Worm (Caenorhabditis elegans) whole organism, L1 larva: Measurements from ENCODE around the gene irld-19.

ENCODE experiments used
- C16A3.4 ChIP-seq: fragments of 150-350 bp; optimal IDR thresholded peaks from 2 replicates; lab custom pipeline; 2014; ENCODE audit warnings: missing biosample characterization, missing genetic modification characterization
- aha-1 ChIP-seq: fragments of 150-350 bp; optimal IDR thresholded peaks from 2 replicates; lab custom pipeline; 2014; ENCODE audit warnings: missing biosample characterization, missing genetic modification characterization
- alr-1 ChIP-seq: fragments of 200-800 bp; sonication (Bioruptor generic); optimal IDR thresholded peaks from 2 replicates; lab custom pipeline; 2018; ENCODE audit warnings: borderline replicate concordance, mild to moderate bottlenecking, missing genetic modification characterization, missing compliant biosample characterization
- aly-2 ChIP-seq: fragments of 150-350 bp; optimal IDR thresholded peaks from 2 replicates; lab custom pipeline; 2014; ENCODE audit warnings: missing biosample characterization, missing genetic modification characterization
- blmp-1 ChIP-seq: fragments of 150-350 bp; optimal IDR thresholded peaks from 2 replicates; lab custom pipeline; 2014; ENCODE audit warnings: missing biosample characterization, missing genetic modification characterization
- ceh-88 ChIP-seq: fragments of 200-800 bp; sonication (Bioruptor generic); IDR thresholded peaks from 2 replicates; pipeline ENCODE4 v1.3.6; 2022; ENCODE audit warnings: missing genetic modification characterization, missing compliant biosample characterization
- ces-1 ChIP-seq: fragments of 150-350 bp; optimal IDR thresholded peaks from 2 replicates; lab custom pipeline; 2014; ENCODE audit warnings: missing biosample characterization, missing genetic modification reagents, missing genetic modification characterization
- dpl-1 ChIP-seq, 3 experiments: fragments of 150-350 bp in 2 of 3; sonication (generic microtip) in 1 of 3; optimal IDR thresholded peaks; 2 replicates each; lab custom pipeline; 2014 to 2017; ENCODE audit warnings: missing biosample characterization in 3 of 3, missing genetic modification characterization in 3 of 3, missing genetic modification reagents in 3 of 3
- efl-1 ChIP-seq, 4 experiments: fragments of 150-350 bp; optimal IDR thresholded peaks in 3 of 4; peaks in 1 of 4; 1 replicate in 1 of 4; 2 replicates in 3 of 4; lab custom pipeline; 2014; ENCODE audit warnings: missing biosample characterization in 2 of 4, missing genetic modification characterization in 2 of 4, missing genetic modification reagents in 2 of 4
- egl-27 ChIP-seq, 2 experiments: fragments of 150-350 bp in 1 of 2; sonication (generic microtip); optimal IDR thresholded peaks; 3 replicates each; lab custom pipeline; 2017 to 2018; ENCODE audit warnings: missing biosample characterization in 2 of 2, missing genetic modification characterization in 2 of 2, missing genetic modification reagents in 2 of 2
- ets-5 ChIP-seq: fragments of 200-800 bp; sonication (Bioruptor generic); IDR thresholded peaks from 2 replicates; pipeline ENCODE4 v1.3.6; 2022; ENCODE audit warnings: missing genetic modification characterization, missing compliant biosample characterization
- fos-1 ChIP-seq: fragments of 150-350 bp; optimal IDR thresholded peaks from 2 replicates; lab custom pipeline; 2014; ENCODE audit warnings: missing biosample characterization, missing genetic modification characterization
- hlh-17 ChIP-seq: fragments of 200-800 bp; sonication (Bioruptor generic); optimal IDR thresholded peaks from 2 replicates; lab custom pipeline; 2018; ENCODE audit warnings: missing genetic modification characterization, mild to moderate bottlenecking, missing compliant biosample characterization, moderate library complexity, borderline replicate concordance
- hlh-4 ChIP-seq: sonication (generic microtip); optimal IDR thresholded peaks from 2 replicates; lab custom pipeline; 2016; ENCODE audit warnings: mild to moderate bottlenecking, missing genetic modification characterization, missing compliant biosample characterization
- hpl-2 ChIP-seq: fragments of 150-350 bp; optimal IDR thresholded peaks from 2 replicates; lab custom pipeline; 2014; ENCODE audit warnings: missing biosample characterization, missing genetic modification reagents, missing genetic modification characterization
- lin-13 ChIP-seq: fragments of 150-350 bp; optimal IDR thresholded peaks from 2 replicates; lab custom pipeline; 2014; ENCODE audit warnings: missing biosample characterization, missing genetic modification reagents, missing genetic modification characterization
- lsy-2 ChIP-seq, 2 experiments: fragments of 150-350 bp; optimal IDR thresholded peaks; 2 replicates each; lab custom pipeline; 2014; ENCODE audit warnings: missing biosample characterization in 2 of 2, missing genetic modification characterization in 2 of 2
- mab-9 ChIP-seq: fragments of 200-800 bp; sonication (Bioruptor generic); IDR thresholded peaks from 2 replicates; pipeline ENCODE4 v1.3.6; 2022; ENCODE audit warnings: missing genetic modification reagents, missing genetic modification characterization, missing compliant biosample characterization
- nhr-11 ChIP-seq: fragments of 150-350 bp; optimal IDR thresholded peaks from 2 replicates; lab custom pipeline; 2014; ENCODE audit warnings: missing biosample characterization, missing genetic modification characterization
- nhr-12 ChIP-seq: sonication (generic microtip); optimal IDR thresholded peaks from 2 replicates; lab custom pipeline; 2017; ENCODE audit warnings: missing biosample characterization, missing genetic modification characterization
- nhr-237 ChIP-seq: fragments of 150-350 bp; optimal IDR thresholded peaks from 2 replicates; lab custom pipeline; 2014; ENCODE audit warnings: missing biosample characterization, missing genetic modification characterization
- nhr-76 ChIP-seq: sonication (generic microtip); optimal IDR thresholded peaks from 2 replicates; lab custom pipeline; 2017; ENCODE audit warnings: missing biosample characterization, missing genetic modification characterization
- nhr-90 ChIP-seq: sonication (generic microtip); optimal IDR thresholded peaks from 2 replicates; lab custom pipeline; 2016; ENCODE audit warnings: mild to moderate bottlenecking, missing genetic modification characterization, missing compliant biosample characterization; ENCODE audit not compliant: poor library complexity
- pax-3 ChIP-seq: fragments of 200-800 bp; sonication (Bioruptor generic); optimal IDR thresholded peaks from 2 replicates; lab custom pipeline; 2018; ENCODE audit warnings: mild to moderate bottlenecking, missing genetic modification characterization, moderate library complexity, missing compliant biosample characterization
- pqm-1 ChIP-seq: sonication (generic microtip); optimal IDR thresholded peaks from 3 replicates; lab custom pipeline; 2017; ENCODE audit warnings: missing biosample characterization, missing genetic modification characterization
- snpc-4 ChIP-seq: fragments of 150-350 bp; optimal IDR thresholded peaks from 2 replicates; lab custom pipeline; 2014; ENCODE audit warnings: missing biosample characterization, missing genetic modification characterization
- sup-37 ChIP-seq: fragments of 200-800 bp; sonication (Bioruptor generic); optimal IDR thresholded peaks from 2 replicates; lab custom pipeline; 2018; ENCODE audit warnings: mild to moderate bottlenecking, missing genetic modification characterization, missing compliant biosample characterization
- swsn-7 ChIP-seq: sonication (generic microtip); optimal IDR thresholded peaks from 2 replicates; lab custom pipeline; 2016; ENCODE audit warnings: missing genetic modification characterization, missing compliant biosample characterization
- tbx-2 ChIP-seq: sonication (generic microtip); optimal IDR thresholded peaks from 2 replicates; lab custom pipeline; 2016; ENCODE audit warnings: missing genetic modification characterization, missing compliant biosample characterization
- unc-130 ChIP-seq: fragments of 150-350 bp; optimal IDR thresholded peaks from 2 replicates; lab custom pipeline; 2017; ENCODE audit warnings: missing biosample characterization, missing genetic modification characterization, inconsistent platforms
- unc-30 ChIP-seq: sonication (generic microtip); optimal IDR thresholded peaks from 2 replicates; lab custom pipeline; 2017; ENCODE audit warnings: missing biosample characterization, missing genetic modification characterization
- unc-62 ChIP-seq: fragments of 150-350 bp; optimal IDR thresholded peaks from 2 replicates; lab custom pipeline; 2014; ENCODE audit warnings: missing biosample characterization, missing genetic modification reagents, missing genetic modification characterization
- unc-98 ChIP-seq: fragments of 200-800 bp; sonication (Bioruptor generic); IDR thresholded peaks from 2 replicates; pipeline ENCODE4 v1.3.6; 2022; ENCODE audit warnings: missing genetic modification characterization, missing compliant biosample characterization
- ztf-4 ChIP-seq: fragments of 150-350 bp; optimal IDR thresholded peaks from 2 replicates; lab custom pipeline; 2014; ENCODE audit warnings: missing biosample characterization, missing genetic modification characterization

The irld-19 gene

DNA sequence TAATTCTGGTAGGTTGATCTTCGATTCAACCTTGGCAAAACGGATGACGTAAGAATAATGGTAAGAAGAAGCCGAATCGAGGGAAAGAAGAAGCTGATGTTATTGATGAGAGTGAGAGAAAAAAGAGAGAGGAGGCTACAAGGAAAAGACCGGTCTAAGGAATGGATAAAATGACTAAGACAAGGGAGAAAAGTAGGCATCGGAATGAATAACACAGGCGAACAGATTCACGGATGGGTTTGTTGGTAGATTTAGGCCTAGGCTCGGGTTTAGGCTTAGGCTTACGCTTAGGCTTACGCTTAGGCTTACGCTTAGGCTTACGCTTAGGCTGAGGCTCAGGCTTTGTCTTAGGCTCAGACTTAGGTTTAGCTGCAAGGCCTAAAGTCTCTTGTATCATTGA, 34.3 kb upstream of the irld-19 start, which contains the start of gene agmo-1:
Gene agmo-1, minus strand, starts transcription at position 101 of the 400 bp plus-strand sequence.
- TF ChIP-seq nhr-90 (tag; lab: Kevin White, UChicago) (no peak), blmp-1 (tag; lab: Kevin White, UChicago) (peak; percentile 32)

- TF ChIP-seq swsn-7 (tag; lab: Kevin White, UChicago) (no peak), hpl-2 (GFP tag; lab: Kevin White, UChicago) (no peak), alr-1 (tag; lab: Kevin White, UChicago) (no peak), pax-3 (tag; lab: Kevin White, UChicago) (no peak), dpl-1 (GFP tag; optimal IDR thresholded peaks at IDR 0.05; lab: Kevin White, UChicago) (no peak), lsy-2 (tag; optimal IDR thresholded peaks at IDR 0.05; lab: Kevin White, UChicago) (no peak), nhr-237 (tag; lab: Kevin White, UChicago) (no peak), nhr-90 (tag; lab: Kevin White, UChicago) (no peak), ceh-88 (GFP tag; lab: Robert Waterston, UW) (no peak), efl-1 (optimal IDR thresholded peaks at IDR 0.05; lab: Kevin White, UChicago) (no peak), efl-1 (GFP tag; optimal IDR thresholded peaks at IDR 0.05 in 1 of 2; lab: Kevin White, UChicago) (no peak), fos-1 (tag; lab: Kevin White, UChicago) (no peak), pqm-1 (tag; lab: Kevin White, UChicago) (no peak), ztf-4 (tag; lab: Kevin White, UChicago) (no peak), unc-98 (no peak)
These were observed 30.1 kb upstream of the irld-19 start for ce11 chrIII:12794200-12794599.

DNA sequence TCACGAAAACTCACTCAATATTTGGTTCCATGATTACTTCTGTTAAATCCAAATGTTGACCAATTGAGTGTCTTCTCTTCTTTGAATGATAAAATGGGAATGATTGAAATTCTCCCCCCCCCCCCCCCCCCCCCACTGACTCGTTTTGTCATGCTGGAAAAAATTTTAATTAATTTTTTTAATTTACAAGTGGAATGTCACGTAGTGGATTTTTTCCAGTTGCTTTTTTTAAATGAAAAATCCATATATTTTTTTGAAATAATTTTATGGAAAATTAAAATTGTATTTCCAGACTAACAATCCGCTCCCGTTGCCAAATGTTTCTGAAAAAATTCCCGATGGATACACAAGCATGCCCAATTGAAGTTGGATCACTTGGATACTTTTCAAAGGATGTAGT, 25.3 kb upstream of the irld-19 start, which contains the start of gene BE10.1:
Gene BE10.1, minus strand, starts transcription at position 101 of the 400 bp plus-strand sequence.
- TF ChIP-seq efl-1 (optimal IDR thresholded peaks at IDR 0.05; lab: Kevin White, UChicago) (no peak), efl-1 (GFP tag; optimal IDR thresholded peaks at IDR 0.05 in 1 of 2; lab: Kevin White, UChicago) (no peak), nhr-11 (tag; lab: Kevin White, UChicago) (no peak), egl-27 (tag; optimal IDR thresholded peaks at IDR 0.05; lab: Kevin White, UChicago) (no peak), tbx-2 (tag; lab: Kevin White, UChicago) (no peak), fos-1 (tag; lab: Kevin White, UChicago) (no peak), unc-62 (GFP tag; lab: Kevin White, UChicago) (no peak), lin-13 (GFP tag; lab: Kevin White, UChicago) (no peak), aha-1 (no peak), C16A3.4 (tag; lab: Kevin White, UChicago) (no peak), nhr-12 (tag; lab: Kevin White, UChicago) (no peak), unc-30 (tag; lab: Kevin White, UChicago) (no peak), ces-1 (GFP tag; lab: Kevin White, UChicago) (no peak), ets-5 (no peak), hlh-17 (GFP tag; lab: Kevin White, UChicago) (no peak), snpc-4 (tag; lab: Kevin White, UChicago) (no peak)

DNA sequence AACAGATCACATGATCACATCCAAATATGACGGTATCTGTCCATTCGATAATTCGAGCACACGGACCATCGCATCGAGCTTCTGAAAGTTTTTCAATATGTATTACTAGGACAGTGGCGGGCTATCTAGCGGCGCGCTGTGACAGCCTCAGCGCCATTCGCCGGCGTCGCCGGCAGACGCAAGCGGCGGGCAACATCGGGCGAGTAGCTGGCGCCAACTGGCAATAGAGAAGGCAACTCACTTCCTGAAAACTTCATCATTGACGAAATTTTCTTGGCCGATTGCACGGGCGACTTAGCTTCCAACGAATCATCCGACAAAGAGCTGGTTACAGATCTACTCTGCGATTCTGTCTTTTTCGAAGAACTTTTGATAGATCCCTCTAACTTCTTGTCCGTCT, 24.1 kb upstream of the irld-19 start:
- TF ChIP-seq aly-2 (tag; lab: Kevin White, UChicago): no peak
- TF ChIP-seq nhr-76 (tag; lab: Kevin White, UChicago): no peak
- TF ChIP-seq hlh-4 (tag; lab: Kevin White, UChicago): no peak
- no peak for TF ChIP-seq unc-62 (GFP tag; lab: Kevin White, UChicago)
- TF ChIP-seq pax-3 (tag; lab: Kevin White, UChicago): no peak
- no peak for TF ChIP-seq lin-13 (GFP tag; lab: Kevin White, UChicago)
- TF ChIP-seq sup-37: no peak
- no peak for TF ChIP-seq unc-130 (tag; lab: Kevin White, UChicago)
- no peak for TF ChIP-seq mab-9 (GFP tag; lab: Robert Waterston, UW)
